Worm (Caenorhabditis elegans) whole organism, early embryonic: ENCODE results near the gene cni-1.

Experiments
- B0310.2 ChIP-seq: sonication (generic microtip); optimal IDR thresholded peaks from 2 replicates; lab custom pipeline; 2016; ENCODE audit warnings: mild to moderate bottlenecking, missing genetic modification characterization, missing compliant biosample characterization
- F13C5.2 ChIP-seq: sonication (generic microtip); optimal IDR thresholded peaks from 2 replicates; lab custom pipeline; 2017; ENCODE audit warnings: mild to moderate bottlenecking, missing genetic modification characterization, inconsistent platforms, missing compliant biosample characterization
- aly-1 ChIP-seq: sonication (generic microtip); optimal IDR thresholded peaks from 2 replicates; lab custom pipeline; 2016; ENCODE audit warnings: missing genetic modification characterization, missing compliant biosample characterization
- ama-1 ChIP-seq: fragments of 150-350 bp; optimal IDR thresholded peaks from 2 replicates; lab custom pipeline; 2014
- ceh-13 ChIP-seq: fragments of 200-800 bp; sonication (Bioruptor generic); optimal IDR thresholded peaks from 2 replicates; lab custom pipeline; 2018; ENCODE audit warnings: mild to moderate bottlenecking, missing genetic modification characterization, missing compliant biosample characterization
- ceh-36 ChIP-seq: sonication (generic microtip); optimal IDR thresholded peaks from 2 replicates; lab custom pipeline; 2016; ENCODE audit warnings: missing genetic modification characterization, inconsistent platforms, missing compliant biosample characterization
- ets-7 ChIP-seq: sonication (generic microtip); optimal IDR thresholded peaks from 2 replicates; lab custom pipeline; 2016; ENCODE audit warnings: missing genotype, missing genetic modification characterization, missing compliant biosample characterization
- flt-1 ChIP-seq: fragments of 200-800 bp; sonication (Bioruptor generic); IDR thresholded peaks from 2 replicates; pipeline ENCODE4 v1.3.6; 2022; ENCODE audit warnings: missing genetic modification characterization, missing compliant biosample characterization
- hmbx-1 ChIP-seq: sonication (generic microtip); optimal IDR thresholded peaks from 2 replicates; lab custom pipeline; 2016; ENCODE audit warnings: mild to moderate bottlenecking, missing genetic modification characterization, missing compliant biosample characterization
- hmg-4 ChIP-seq: fragments of 200-800 bp; sonication (Bioruptor generic); optimal IDR thresholded peaks from 2 replicates; lab custom pipeline; 2018; ENCODE audit warnings: mild to moderate bottlenecking, missing genetic modification characterization, missing compliant biosample characterization
- hnd-1 ChIP-seq: sonication (generic microtip); optimal IDR thresholded peaks from 2 replicates; lab custom pipeline; 2016; ENCODE audit warnings: missing genetic modification characterization, missing compliant biosample characterization
- pes-1 ChIP-seq: fragments of 200-800 bp; sonication (Bioruptor generic); IDR thresholded peaks from 2 replicates; pipeline ENCODE4 v1.3.6; 2022; ENCODE audit warnings: missing genetic modification reagents, missing genetic modification characterization, missing compliant biosample characterization
- scrt-1 ChIP-seq: fragments of 200-800 bp; sonication (Bioruptor generic); IDR thresholded peaks from 2 replicates; pipeline ENCODE4 v1.3.6; 2022; ENCODE audit warnings: missing genetic modification characterization, missing compliant biosample characterization
- sea-1 ChIP-seq: fragments of 200-800 bp; sonication (Bioruptor generic); conservative IDR thresholded peaks from 2 replicates; pipeline ENCODE4 v1.3.6; 2022; ENCODE audit warnings: missing genetic modification characterization, missing compliant biosample characterization
- tbx-11 ChIP-seq: fragments of 200-800 bp; sonication (Bioruptor generic); IDR thresholded peaks from 2 replicates; pipeline ENCODE4 v1.3.6; 2022; ENCODE audit warnings: missing genetic modification characterization, missing compliant biosample characterization
- tbx-37 ChIP-seq: fragments of 200-800 bp; sonication (Bioruptor generic); conservative IDR thresholded peaks from 2 replicates; pipeline ENCODE4 v1.3.6; 2022; ENCODE audit warnings: missing genetic modification reagents, missing genetic modification characterization, missing compliant biosample characterization
- tra-4 ChIP-seq: sonication (generic microtip); optimal IDR thresholded peaks from 2 replicates; lab custom pipeline; 2017; ENCODE audit warnings: missing genetic modification characterization, missing compliant biosample characterization

Gene cni-1

DNA sequence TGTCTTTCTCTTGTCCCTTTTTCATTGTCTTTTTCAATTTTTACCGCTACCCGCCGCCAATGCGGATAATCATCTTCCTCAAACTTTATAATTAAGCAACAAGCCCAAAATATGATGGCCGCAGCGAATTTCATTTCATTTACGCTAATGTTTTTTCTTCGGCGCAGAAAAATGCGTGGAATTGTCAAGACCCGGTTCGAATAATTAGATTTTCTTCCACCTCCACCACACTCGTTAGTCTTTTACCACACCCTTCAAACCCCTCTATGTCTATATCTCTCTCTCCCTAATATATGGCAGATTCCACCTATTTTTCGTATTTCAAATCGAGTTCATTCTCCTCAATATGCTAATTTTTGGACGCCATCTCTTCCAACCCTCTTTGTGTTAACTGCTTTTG lies 9.6 kb upstream of the cni-1 start:
- TF ChIP-seq hmbx-1 (tag; lab: Kevin White, UChicago): no peak
- TF ChIP-seq F13C5.2 (tag; lab: Kevin White, UChicago): no peak
- no peak for TF ChIP-seq scrt-1 (GFP tag; lab: Robert Waterston, UW)
- TF ChIP-seq tbx-37: no peak
- TF ChIP-seq aly-1 (tag; lab: Kevin White, UChicago): no peak
- no peak for TF ChIP-seq tra-4 (tag; lab: Kevin White, UChicago)
- no peak for TF ChIP-seq B0310.2 (tag; lab: Kevin White, UChicago)
- no peak for TF ChIP-seq hmg-4 (GFP tag; lab: Kevin White, UChicago)
- no peak for TF ChIP-seq ceh-13
- TF ChIP-seq hnd-1: no peak
- TF ChIP-seq pes-1 (GFP tag; lab: Robert Waterston, UW): no peak
- no peak for TF ChIP-seq ets-7 (tag; lab: Kevin White, UChicago)
- TF ChIP-seq flt-1 (GFP tag; lab: Robert Waterston, UW): no peak
- TF ChIP-seq sea-1 (GFP tag; lab: Robert Waterston, UW): no peak

DNA sequence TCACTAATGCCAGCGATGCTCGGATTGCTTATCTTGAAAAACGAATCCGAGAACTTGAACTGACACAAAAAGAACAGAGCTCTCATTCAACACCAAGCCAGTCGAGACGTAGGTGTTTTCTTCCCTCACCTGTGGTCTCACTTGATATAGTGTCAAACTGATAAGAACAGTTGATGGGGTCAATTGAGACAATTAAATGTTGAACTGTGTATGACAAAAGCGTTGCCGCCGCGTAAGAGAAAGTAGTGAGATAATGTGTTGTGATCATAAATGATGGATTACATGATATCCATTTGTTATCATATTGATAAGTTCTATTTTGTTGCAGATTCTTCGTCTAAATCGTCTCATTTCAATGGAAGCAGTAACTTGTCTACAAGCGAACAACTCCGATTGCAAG lies 6.4 kb upstream of the cni-1 start:
- TF ChIP-seq B0310.2 (tag; lab: Kevin White, UChicago) (no peak), ama-1 (lab: Kevin White, UChicago) (no peak)

DNA sequence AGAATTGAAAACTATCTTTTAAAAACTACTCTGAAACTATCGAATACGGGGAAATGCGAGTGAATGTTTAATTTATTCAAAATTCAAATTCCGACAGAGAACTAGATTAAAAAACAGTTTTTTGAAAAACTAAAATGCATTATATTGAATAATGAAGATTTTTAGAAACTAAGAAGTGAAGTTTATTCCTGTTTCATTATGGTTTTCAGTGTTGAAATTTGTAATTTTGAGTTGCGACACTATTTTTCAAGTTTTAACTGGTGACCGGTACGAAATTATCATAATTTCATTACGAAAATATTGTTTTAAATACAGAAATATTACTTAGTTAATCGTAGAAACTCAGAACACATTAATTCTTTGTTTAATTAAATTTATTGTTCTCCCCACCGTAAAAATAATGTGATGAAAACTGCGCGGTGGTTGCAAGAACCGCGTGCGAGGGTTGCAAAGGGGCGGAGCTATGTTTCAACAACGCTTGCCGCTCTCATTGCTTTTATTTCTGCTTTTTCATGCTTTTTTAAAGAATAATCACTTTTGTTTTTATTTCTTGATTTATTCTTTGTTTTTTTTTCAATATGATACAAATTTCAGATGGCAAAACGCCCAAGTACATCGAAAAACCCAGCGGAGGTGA lies 3.9 kb upstream of the cni-1 start, which contains the start of gene him-17:
Gene him-17 (plus strand): TSS at position 595 of the 637 bp plus-strand sequence.
- TF ChIP-seq ceh-36 (tag; lab: Kevin White, UChicago): peak; percentile 56
- TF ChIP-seq ets-7 (tag; lab: Kevin White, UChicago): no peak
- no peak for TF ChIP-seq ceh-13
- TF ChIP-seq hmg-4 (GFP tag; lab: Kevin White, UChicago): peak; percentile 63
- TF ChIP-seq F13C5.2 (tag; lab: Kevin White, UChicago): peak; percentile 88
- peak; percentile 60; the same call in 1 of the 2 replicates for TF ChIP-seq tbx-11 (GFP tag; lab: Robert Waterston, UW)
- no peak for TF ChIP-seq hnd-1
- no peak; the same call in 1 of the 2 replicates for TF ChIP-seq sea-1 (GFP tag; lab: Robert Waterston, UW)
- TF ChIP-seq aly-1 (tag; lab: Kevin White, UChicago): no peak
- no peak for TF ChIP-seq B0310.2 (tag; lab: Kevin White, UChicago)
- peak; percentile 57 for TF ChIP-seq tra-4 (tag; lab: Kevin White, UChicago)
- TF ChIP-seq scrt-1 (GFP tag; lab: Robert Waterston, UW): 0 out of 2 replicates have a peak, but pooled peaks have one; percentile 62
- TF ChIP-seq pes-1 (GFP tag; lab: Robert Waterston, UW): peak; percentile 71
- no peak for TF ChIP-seq ama-1 (lab: Kevin White, UChicago)
- TF ChIP-seq flt-1 (GFP tag; lab: Robert Waterston, UW): 0 out of 2 replicates have a peak, but pooled peaks have one; percentile 13
- peak; percentile 9 for TF ChIP-seq hmbx-1 (tag; lab: Kevin White, UChicago)
- TF ChIP-seq tbx-37: peak; percentile 53

ce11 chrV:13176814-13177213 lies 3.3 kb upstream of the cni-1 start:
- TF ChIP-seq tbx-37 (no peak), pes-1 (GFP tag; lab: Robert Waterston, UW) (no peak), aly-1 (tag; lab: Kevin White, UChicago) (no peak), tbx-11 (GFP tag; lab: Robert Waterston, UW) (no peak), ceh-36 (tag; lab: Kevin White, UChicago) (no peak), B0310.2 (tag; lab: Kevin White, UChicago) (no peak), tra-4 (tag; lab: Kevin White, UChicago) (no peak), hmbx-1 (tag; lab: Kevin White, UChicago) (no peak), ceh-13 (no peak), sea-1 (GFP tag; lab: Robert Waterston, UW) (no peak), hnd-1 (no peak), F13C5.2 (tag; lab: Kevin White, UChicago) (no peak), scrt-1 (GFP tag; lab: Robert Waterston, UW) (no peak), hmg-4 (GFP tag; lab: Kevin White, UChicago) (no peak), ets-7 (tag; lab: Kevin White, UChicago) (no peak), flt-1 (GFP tag; lab: Robert Waterston, UW) (no peak), ama-1 (lab: Kevin White, UChicago) (no peak)

- TF ChIP-seq ceh-36 (tag; lab: Kevin White, UChicago): no peak
- no peak for TF ChIP-seq pes-1 (GFP tag; lab: Robert Waterston, UW)
- no peak for TF ChIP-seq ama-1 (lab: Kevin White, UChicago)
- no peak for TF ChIP-seq tbx-11 (GFP tag; lab: Robert Waterston, UW)
- TF ChIP-seq ceh-13: no peak
- no peak for TF ChIP-seq B0310.2 (tag; lab: Kevin White, UChicago)
- no peak for TF ChIP-seq ets-7 (tag; lab: Kevin White, UChicago)
These were observed 1.3 kb downstream of the cni-1 start for ce11 chrV:13181450-13181849.

DNA sequence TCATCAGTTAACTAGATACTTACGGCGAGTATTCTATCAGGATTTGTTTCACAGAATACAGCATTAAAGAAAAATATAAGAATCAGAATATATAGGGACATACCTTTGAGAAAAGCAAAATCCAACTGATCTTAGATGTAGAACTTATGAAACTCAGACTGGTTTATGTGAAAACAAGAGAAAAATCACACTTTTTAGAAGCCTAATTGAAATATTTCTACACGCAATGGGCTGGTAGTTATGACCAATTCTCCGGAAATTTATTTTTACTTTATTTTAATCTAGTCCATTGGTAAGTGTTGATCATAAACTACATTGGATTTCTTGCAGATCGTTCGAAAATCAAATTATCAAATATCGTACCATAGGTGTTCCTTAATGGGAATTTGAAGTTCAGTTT lies 4.0 kb downstream of the cni-1 start, which contains the start of gene T09E8.4:
Gene T09E8.4 (minus strand): TSS at position 101 of the 400 bp plus-strand sequence.
- TF ChIP-seq ceh-13 (no peak), tra-4 (tag; lab: Kevin White, UChicago) (no peak), sea-1 (GFP tag; lab: Robert Waterston, UW) (no peak), F13C5.2 (tag; lab: Kevin White, UChicago) (no peak), ets-7 (tag; lab: Kevin White, UChicago) (no peak), tbx-11 (GFP tag; lab: Robert Waterston, UW) (no peak), ceh-36 (tag; lab: Kevin White, UChicago) (no peak), ama-1 (lab: Kevin White, UChicago) (no peak), aly-1 (tag; lab: Kevin White, UChicago) (no peak), pes-1 (GFP tag; lab: Robert Waterston, UW) (no peak), hmg-4 (GFP tag; lab: Kevin White, UChicago) (no peak), flt-1 (GFP tag; lab: Robert Waterston, UW) (no peak), B0310.2 (tag; lab: Kevin White, UChicago) (no peak), scrt-1 (GFP tag; lab: Robert Waterston, UW) (no peak), hnd-1 (no peak), hmbx-1 (tag; lab: Kevin White, UChicago) (no peak), tbx-37 (no peak)
